Fruit fly (Drosophila melanogaster) whole organism, embryonic: ENCODE results near the gene CG10862.
A peak's percentile ranks its signal among the peaks of the same experiment; 100 is the strongest.

Source experiments
- Abd-B ChIP-seq: fragments of 200-800 bp; sonication (Bioruptor generic); optimal IDR thresholded peaks from 2 replicates; lab custom pipeline; 2018; ENCODE audit warnings: missing biosample characterization, mild to moderate bottlenecking, missing genetic modification characterization, moderate library complexity
- Asciz ChIP-seq: fragments of 200-800 bp; sonication (Bioruptor generic); optimal IDR thresholded peaks from 2 replicates; lab custom pipeline; 2017; ENCODE audit warnings: missing biosample characterization, mild to moderate bottlenecking, missing genetic modification characterization, missing genetic modification reagents
- Awh ChIP-seq: fragments of 200-800 bp; sonication (Bioruptor generic); IDR thresholded peaks from 2 replicates; pipeline ENCODE4, ENCODE4 v1.3.6; 2022; ENCODE audit warnings: missing biosample characterization, missing genetic modification characterization
- B-H2 ChIP-seq: fragments of 200-800 bp; sonication (Bioruptor generic); optimal IDR thresholded peaks from 2 replicates; lab custom pipeline; 2018; ENCODE audit warnings: missing biosample characterization, mild to moderate bottlenecking, missing genetic modification characterization
- CG10366 ChIP-seq: fragments of 200-800 bp; sonication (Bioruptor generic); IDR thresholded peaks from 2 replicates; pipeline ENCODE4 v1.3.6; 2022; ENCODE audit warnings: missing biosample characterization, missing genetic modification characterization
- CG10654 ChIP-seq: fragments of 200-800 bp; sonication (Bioruptor generic); optimal IDR thresholded peaks from 2 replicates; lab custom pipeline; 2016; ENCODE audit warnings: missing biosample characterization, missing genetic modification characterization
- CG10959 ChIP-seq: fragments of 200-800 bp; sonication (Bioruptor generic); IDR thresholded peaks from 2 replicates; pipeline ENCODE4 v1.3.6; 2022; ENCODE audit warnings: missing biosample characterization, missing genetic modification characterization
- CG13424 ChIP-seq: fragments of 200-800 bp; sonication (Bioruptor generic); optimal IDR thresholded peaks from 2 replicates; lab custom pipeline; 2019; ENCODE audit warnings: missing biosample characterization, mild to moderate bottlenecking, missing genetic modification characterization, moderate library complexity
- CG13894 ChIP-seq: fragments of 200-800 bp; sonication (Bioruptor generic); optimal IDR thresholded peaks from 3 replicates; lab custom pipeline; 2018; ENCODE audit warnings: missing biosample characterization, mild to moderate bottlenecking, missing genetic modification characterization, moderate library complexity
- CG14441 ChIP-seq: fragments of 200-800 bp; sonication (Bioruptor generic); IDR thresholded peaks from 2 replicates; pipeline ENCODE4 v1.3.6; 2022; ENCODE audit warnings: missing biosample characterization, missing genetic modification characterization
- CG15073 ChIP-seq: fragments of 200-800 bp; sonication (Bioruptor generic); optimal IDR thresholded peaks from 2 replicates; lab custom pipeline; 2016; ENCODE audit warnings: missing biosample characterization, missing genetic modification characterization
- CG15514 ChIP-seq: fragments of 200-800 bp; sonication (Bioruptor generic); optimal IDR thresholded peaks from 3 replicates; lab custom pipeline; 2017; ENCODE audit warnings: missing biosample characterization, missing genetic modification characterization, mild to moderate bottlenecking, moderate library complexity, missing genetic modification reagents
- CG1603 ChIP-seq: fragments of 200-800 bp; sonication (Bioruptor generic); optimal IDR thresholded peaks from 2 replicates; lab custom pipeline; 2019; ENCODE audit warnings: missing biosample characterization, mild to moderate bottlenecking, missing genetic modification characterization, moderate library complexity
- CG17568 ChIP-seq: fragments of 200-800 bp; sonication (Bioruptor generic); optimal IDR thresholded peaks from 2 replicates; lab custom pipeline; 2018; ENCODE audit warnings: missing biosample characterization, mild to moderate bottlenecking, missing genetic modification characterization, moderate library complexity
- CG3163 ChIP-seq: fragments of 200-800 bp; sonication (Bioruptor generic); optimal IDR thresholded peaks from 3 replicates; lab custom pipeline; 2016; ENCODE audit warnings: missing biosample characterization, missing genetic modification characterization
- CG32772 ChIP-seq: fragments of 200-800 bp; sonication (Bioruptor generic); IDR thresholded peaks from 2 replicates; pipeline ENCODE4 v1.3.6; 2022; ENCODE audit warnings: missing biosample characterization, missing genetic modification characterization
- CG33557 ChIP-seq: fragments of 200-800 bp; sonication (Bioruptor generic); optimal IDR thresholded peaks from 2 replicates; lab custom pipeline; 2019; ENCODE audit warnings: missing biosample characterization, mild to moderate bottlenecking, missing genetic modification characterization, moderate library complexity
- CG4282 ChIP-seq: fragments of 200-800 bp; sonication (Bioruptor generic); optimal IDR thresholded peaks from 2 replicates; lab custom pipeline; 2016; ENCODE audit warnings: missing biosample characterization, missing genetic modification characterization
- CG5180 ChIP-seq: fragments of 200-800 bp; sonication (Bioruptor generic); optimal IDR thresholded peaks from 3 replicates; lab custom pipeline; 2017; ENCODE audit warnings: missing biosample characterization, missing genetic modification characterization, mild to moderate bottlenecking, moderate library complexity, missing genetic modification reagents
- CG6175 ChIP-seq: fragments of 200-800 bp; sonication (Bioruptor generic); IDR thresholded peaks from 3 replicates; pipeline ENCODE4 v1.3.6; 2022; ENCODE audit warnings: missing biosample characterization, missing genetic modification characterization
- CG6254 ChIP-seq: fragments of 200-800 bp; sonication (Bioruptor generic); optimal IDR thresholded peaks from 3 replicates; lab custom pipeline; 2017; ENCODE audit warnings: mild to moderate bottlenecking, missing biosample characterization, missing genetic modification reagents, missing genetic modification characterization
- CG9215 ChIP-seq: fragments of 200-800 bp; sonication (Bioruptor generic); IDR thresholded peaks from 2 replicates; pipeline ENCODE4 v1.3.6; 2022; ENCODE audit warnings: missing biosample characterization, missing genetic modification characterization
- CTCF ChIP-seq: fragments of 200-800 bp; sonication (Bioruptor generic); optimal IDR thresholded peaks from 2 replicates; lab custom pipeline; 2017; ENCODE audit warnings: missing biosample characterization, mild to moderate bottlenecking, missing genetic modification characterization, moderate library complexity
- Dek ChIP-seq: fragments of 200-800 bp; sonication (Bioruptor generic); optimal IDR thresholded peaks from 3 replicates; lab custom pipeline; 2019; ENCODE audit warnings: missing biosample characterization, mild to moderate bottlenecking, missing genetic modification characterization, moderate library complexity
- Hmx ChIP-seq: fragments of 200-800 bp; sonication (Bioruptor generic); optimal IDR thresholded peaks from 2 replicates; lab custom pipeline; 2016; ENCODE audit warnings: missing biosample characterization, missing genetic modification characterization
- Hsf ChIP-seq: fragments of 200-800 bp; sonication (Bioruptor generic); optimal IDR thresholded peaks from 3 replicates; lab custom pipeline; 2016; ENCODE audit warnings: missing biosample characterization, missing genetic modification characterization
- Lpt ChIP-seq: fragments of >200 bp; optimal IDR thresholded peaks from 2 replicates; lab custom pipeline; 2018; ENCODE audit warnings: missing biosample characterization, missing genetic modification characterization
- al ChIP-seq: fragments of 200-800 bp; sonication (Bioruptor generic); IDR thresholded peaks from 2 replicates; pipeline ENCODE4 v1.3.6; 2022; ENCODE audit warnings: missing biosample characterization, missing genetic modification characterization
- bab2 ChIP-seq: fragments of 200-800 bp; sonication (Bioruptor generic); optimal IDR thresholded peaks from 2 replicates; lab custom pipeline; 2016; ENCODE audit warnings: missing biosample characterization, missing genetic modification characterization
- bigmax ChIP-seq: fragments of 200-800 bp; sonication (Bioruptor generic); optimal IDR thresholded peaks from 2 replicates; lab custom pipeline; 2018; ENCODE audit warnings: missing biosample characterization, mild to moderate bottlenecking, missing genetic modification characterization
- bowl ChIP-seq: fragments of 200-800 bp; sonication (Bioruptor generic); IDR thresholded peaks from 2 replicates; pipeline ENCODE4 v1.3.6; 2022; ENCODE audit warnings: missing biosample characterization, missing genetic modification characterization
- bsh ChIP-seq, 2 experiments: fragments of 200-800 bp; sonication (Bioruptor generic); optimal IDR thresholded peaks; 2 replicates each; lab custom pipeline; 2017 to 2018; ENCODE audit warnings: mild to moderate bottlenecking in 2 of 2, missing biosample characterization in 2 of 2, missing genetic modification characterization in 2 of 2, moderate library complexity in 1 of 2
- fd3F ChIP-seq: fragments of 200-800 bp; sonication (Bioruptor generic); optimal IDR thresholded peaks from 2 replicates; lab custom pipeline; 2018; ENCODE audit warnings: missing biosample characterization, mild to moderate bottlenecking, missing genetic modification characterization, moderate library complexity
- grn ChIP-seq: fragments of 200-800 bp; sonication (Bioruptor generic); optimal IDR thresholded peaks from 3 replicates; lab custom pipeline; 2017; ENCODE audit warnings: missing biosample characterization, missing genetic modification characterization
- gsb ChIP-seq: fragments of 200-800 bp; sonication (Bioruptor generic); IDR thresholded peaks from 2 replicates; pipeline ENCODE4 v1.3.6; 2022; ENCODE audit warnings: missing biosample characterization, missing genetic modification characterization
- hbn ChIP-seq: fragments of 200-800 bp; sonication (Bioruptor generic); IDR thresholded peaks from 2 replicates; pipeline ENCODE4 v1.3.6; 2022; ENCODE audit warnings: missing biosample characterization, missing genetic modification characterization; ENCODE audit not compliant: partially characterized antibody
- her ChIP-seq: fragments of 200-800 bp; sonication (Bioruptor generic); optimal IDR thresholded peaks from 2 replicates; lab custom pipeline; 2016; ENCODE audit warnings: missing biosample characterization, missing genetic modification characterization
- hkb ChIP-seq, 2 experiments: fragments of 200-800 bp in 1 of 2; fragments of >200 bp in 1 of 2; sonication (Bioruptor generic) in 1 of 2; IDR thresholded peaks in 1 of 2; optimal IDR thresholded peaks in 1 of 2; 2 replicates each; pipeline versions ENCODE4 v1.3.6 to Lab custom; 2017 to 2022; ENCODE audit warnings: missing biosample characterization in 1 of 2, missing genetic modification characterization in 1 of 2
- kay ChIP-seq: fragments of 200-800 bp; sonication (Bioruptor generic); optimal IDR thresholded peaks from 2 replicates; lab custom pipeline; 2016; ENCODE audit warnings: missing biosample characterization, missing genetic modification characterization
- kni ChIP-seq: fragments of 200-800 bp; sonication (Bioruptor generic); optimal IDR thresholded peaks from 3 replicates; lab custom pipeline; 2017; ENCODE audit warnings: mild to moderate bottlenecking, missing biosample characterization, missing genetic modification reagents, missing genetic modification characterization
- lmd ChIP-seq: fragments of 200-800 bp; sonication (Bioruptor generic); IDR thresholded peaks from 2 replicates; pipeline ENCODE4 v1.3.6; 2022; ENCODE audit warnings: missing biosample characterization, missing genetic modification characterization
- pan ChIP-seq, 4 experiments: fragments of >200 bp in 3 of 4; fragments of 200-800 bp in 1 of 4; sonication (Bioruptor generic) in 1 of 4; optimal IDR thresholded peaks in 3 of 4; IDR thresholded peaks in 1 of 4; 2 replicates each; pipeline versions ENCODE4 v1.3.6 to Lab custom; 2017 to 2022; ENCODE audit warnings: missing biosample characterization in 2 of 4, missing genetic modification characterization in 2 of 4, mixed read lengths in 1 of 4
- pb ChIP-seq: fragments of 200-800 bp; sonication (Bioruptor generic); optimal IDR thresholded peaks from 3 replicates; lab custom pipeline; 2016; ENCODE audit warnings: missing biosample characterization, missing genetic modification characterization
- pita ChIP-seq: fragments of 200-800 bp; sonication (Bioruptor generic); optimal IDR thresholded peaks from 2 replicates; lab custom pipeline; 2017; ENCODE audit warnings: missing biosample characterization, mild to moderate bottlenecking, missing genetic modification characterization
- shn ChIP-seq: fragments of 200-800 bp; sonication (Bioruptor generic); optimal IDR thresholded peaks from 3 replicates; lab custom pipeline; 2016; ENCODE audit warnings: missing biosample characterization, missing genetic modification characterization
- sima ChIP-seq: fragments of 200-800 bp; sonication (Bioruptor generic); optimal IDR thresholded peaks from 2 replicates; lab custom pipeline; 2016; ENCODE audit warnings: missing biosample characterization, missing genetic modification characterization
- sr ChIP-seq: fragments of 200-800 bp; sonication (Bioruptor generic); IDR thresholded peaks from 3 replicates; pipeline ENCODE4 v1.3.6; 2022; ENCODE audit warnings: missing biosample characterization, missing genetic modification characterization
- tgo ChIP-seq: fragments of 200-800 bp; sonication (Bioruptor generic); IDR thresholded peaks from 3 replicates; pipeline ENCODE4 v1.3.6; 2022; ENCODE audit warnings: missing biosample characterization, missing genetic modification characterization
- tio ChIP-seq: fragments of 200-800 bp; sonication (Bioruptor generic); optimal IDR thresholded peaks from 2 replicates; lab custom pipeline; 2017; ENCODE audit warnings: missing biosample characterization, missing genetic modification characterization, inconsistent platforms
- usp ChIP-seq: fragments of >200 bp; optimal IDR thresholded peaks from 2 replicates; lab custom pipeline; 2017; ENCODE audit warnings: missing biosample characterization, missing genetic modification characterization
- yki ChIP-seq: fragments of >200 bp; optimal IDR thresholded peaks from 3 replicates; lab custom pipeline; 2018

Gene CG10862

dm6 chr3L:3617252-3617651, 37.3 kb downstream of the CG10862 start (continued):
- peak; percentile 54 for TF ChIP-seq grn
- TF ChIP-seq CG13424 (tag; lab: Kevin White, UChicago): peak; percentile 77
- TF ChIP-seq CG10366: peak; percentile 67
- TF ChIP-seq CG4282: peak; percentile 30
- no peak; the same call in 1 of the 2 replicates for TF ChIP-seq CG9215 (GFP tag; lab: Robert Waterston, UW)
- TF ChIP-seq bigmax: no peak
- TF ChIP-seq Asciz: peak; percentile 39
- peak; percentile 48 for TF ChIP-seq CG10654 (GFP tag; lab: Kevin White, UChicago)
- TF ChIP-seq kay (GFP tag; lab: Kevin White, UChicago): peak; percentile 49
- TF ChIP-seq Hmx: no peak
- peak; percentile 43 to 95 for TF ChIP-seq bsh (GFP tag; optimal IDR thresholded peaks at IDR 0.05; lab: Kevin White, UChicago)
- peak; percentile 62 for TF ChIP-seq shn (GFP tag; lab: Kevin White, UChicago)
- TF ChIP-seq tio (GFP tag; lab: Kevin White, UChicago): peak; percentile 78
- peak; percentile 54 for TF ChIP-seq kni (GFP tag; lab: Kevin White, UChicago)
- TF ChIP-seq CG33557 (GFP tag; lab: Kevin White, UChicago): peak; percentile 95
- peak; percentile 78 for TF ChIP-seq tgo (GFP tag; lab: Robert Waterston, UW)
- TF ChIP-seq al (GFP tag; lab: Robert Waterston, UW): peak; percentile 4; the same call in 1 of the 2 replicates
- TF ChIP-seq CG15514 (GFP tag; lab: Kevin White, UChicago): peak; percentile 16
- TF ChIP-seq CG1603 (tag; lab: Kevin White, UChicago): peak; percentile 93
- TF ChIP-seq usp (GFP tag; lab: Kevin White, UChicago): no peak
- TF ChIP-seq sima (GFP tag; lab: Kevin White, UChicago): no peak
- no peak for TF ChIP-seq pan (optimal IDR thresholded peaks at IDR 0.05; lab: Kevin White, UChicago)
- peak in 1 of 2 experiments; percentile 65 for TF ChIP-seq pan (GFP tag; optimal IDR thresholded peaks at IDR 0.05 in 1 of 2, IDR thresholded peaks at IDR 0.05 in 1 of 2)
- no peak for TF ChIP-seq Lpt (GFP tag; lab: Kevin White, UChicago)
- TF ChIP-seq CG6175 (GFP tag; lab: Robert Waterston, UW): no peak
- peak; percentile 12; the same call in 1 of the 3 replicates for TF ChIP-seq sr (GFP tag; lab: Robert Waterston, UW)
- TF ChIP-seq B-H2 (GFP tag; lab: Kevin White, UChicago): no peak
- TF ChIP-seq CG15073 (GFP tag; lab: Kevin White, UChicago): peak; percentile 22
- peak; percentile 72 for TF ChIP-seq Abd-B
- peak; percentile 67 for TF ChIP-seq CG14441 (GFP tag; lab: Robert Waterston, UW)
- peak; percentile 74 for TF ChIP-seq CG6254 (GFP tag; lab: Kevin White, UChicago)
- peak; percentile 77 for TF ChIP-seq Awh
- TF ChIP-seq hbn: no peak
- no peak for TF ChIP-seq fd3F (GFP tag; lab: Kevin White, UChicago)
- TF ChIP-seq CG13894 (tag; lab: Kevin White, UChicago): no peak
- TF ChIP-seq hkb (optimal IDR thresholded peaks at IDR 0.05; lab: Kevin White, UChicago): no peak
- TF ChIP-seq hkb (GFP tag; IDR thresholded peaks at IDR 0.05; lab: Robert Waterston, UW): peak; percentile 82
- peak; percentile 56 for TF ChIP-seq her (GFP tag; lab: Kevin White, UChicago)
- no peak for TF ChIP-seq CG5180 (GFP tag; lab: Kevin White, UChicago)
- TF ChIP-seq CTCF (GFP tag; lab: Kevin White, UChicago): no peak
- peak; percentile 89 for TF ChIP-seq CG10959
- no peak for TF ChIP-seq gsb (GFP tag; lab: Robert Waterston, UW)
- peak; percentile 46 for TF ChIP-seq CG3163 (GFP tag; lab: Kevin White, UChicago)
- peak; percentile 86 for TF ChIP-seq Hsf (GFP tag; lab: Kevin White, UChicago)
- TF ChIP-seq pb: no peak
- TF ChIP-seq yki (lab: Kevin White, UChicago): no peak
- no peak for TF ChIP-seq pita (GFP tag; lab: Kevin White, UChicago)
- peak; percentile 76 for TF ChIP-seq CG17568 (GFP tag; lab: Kevin White, UChicago)
- TF ChIP-seq lmd (GFP tag; lab: Robert Waterston, UW): peak; percentile 76
- TF ChIP-seq bowl (GFP tag; lab: Robert Waterston, UW): no peak
- TF ChIP-seq Dek (tag; lab: Kevin White, UChicago): no peak
- TF ChIP-seq CG32772 (GFP tag; lab: Robert Waterston, UW): peak; percentile 62
- TF ChIP-seq bab2 (GFP tag; lab: Kevin White, UChicago): peak; percentile 70
